Worm (Caenorhabditis elegans): ENCODE results near the gene B0284.3.

The B0284.3 gene

ce11 chrIII:4404339-4404836 is 24.8 kb upstream of the B0284.3 start, which contains the start of the genes R07E5.17 and snfc-5 (continued):
- TF ChIP-seq eor-1 (tag; optimal IDR thresholded peaks at IDR 0.05) (no peak), unc-62 (GFP tag; optimal IDR thresholded peaks at IDR 0.05) (no peak), nhr-237 (tag; optimal IDR thresholded peaks at IDR 0.05) (no peak), lin-39 (tag; optimal IDR thresholded peaks at IDR 0.05) (peak; percentile 23), snpc-4 (tag; optimal IDR thresholded peaks at IDR 0.05) (peak; percentile 2), fkh-10 (GFP tag; optimal IDR thresholded peaks at IDR 0.05) (no peak), ztf-11 (tag; optimal IDR thresholded peaks at IDR 0.05) (no peak), ceh-16 (tag; optimal IDR thresholded peaks at IDR 0.05) (no peak), tbx-2 (tag; optimal IDR thresholded peaks at IDR 0.05) (no peak), jun-1 (tag; optimal IDR thresholded peaks at IDR 0.05) (no peak)

ce11 chrIII:4401142-4401541 is 21.5 kb upstream of the B0284.3 start, which contains the start of gene R07E5.15:
TSS of gene R07E5.15 (plus strand) at chrIII:4401442.
- TF ChIP-seq ztf-4 (tag; optimal IDR thresholded peaks at IDR 0.05) (no peak), egl-5 (tag; optimal IDR thresholded peaks at IDR 0.05) (no peak), tbx-2 (tag; optimal IDR thresholded peaks at IDR 0.05) (no peak), nhr-76 (tag; optimal IDR thresholded peaks at IDR 0.05) (no peak), snpc-4 (tag; optimal IDR thresholded peaks at IDR 0.05) (no peak), nhr-237 (tag; optimal IDR thresholded peaks at IDR 0.05) (no peak), fos-1 (tag; optimal IDR thresholded peaks at IDR 0.05) (no peak), zag-1 (tag; optimal IDR thresholded peaks at IDR 0.05) (no peak)

- TF ChIP-seq ceh-28 (tag; optimal IDR thresholded peaks at IDR 0.05): peak; percentile 41
- TF ChIP-seq nhr-43 (tag; optimal IDR thresholded peaks at IDR 0.05; ENCODE audit: poor library complexity, severe bottlenecking): no peak
These were observed 18.8 kb upstream of the B0284.3 start, which contains the start of gene R07E5.6 for ce11 chrIII:4398463-4398862. TSS of gene R07E5.6 (plus strand) at chrIII:4398763.

ce11 chrIII:4397115-4397514 is 17.5 kb upstream of the B0284.3 start, which contains the start of gene R07E5.5:
TSS of gene R07E5.5 (plus strand) at chrIII:4397415.
- no peak for TF ChIP-seq nhr-28 (tag; optimal IDR thresholded peaks at IDR 0.05)

ce11 chrIII:4395857-4396256 is 16.2 kb upstream of the B0284.3 start:
- TF ChIP-seq zag-1 (tag; optimal IDR thresholded peaks at IDR 0.05) (no peak), nfya-1 (tag; optimal IDR thresholded peaks at IDR 0.05; ENCODE audit: insufficient read depth) (peak; percentile 96)

- no peak for TF ChIP-seq egl-5 (tag; optimal IDR thresholded peaks at IDR 0.05)
- no peak for TF ChIP-seq egl-27 (tag; optimal IDR thresholded peaks at IDR 0.05)
- no peak for TF ChIP-seq nhr-43 (tag; optimal IDR thresholded peaks at IDR 0.05; ENCODE audit: poor library complexity, severe bottlenecking)
- TF ChIP-seq skn-1 (tag; optimal IDR thresholded peaks at IDR 0.05): no peak
- TF ChIP-seq nhr-77 (tag; optimal IDR thresholded peaks at IDR 0.05): no peak
These were observed 14.9 kb upstream of the B0284.3 start, which contains the start of gene R07E5.4 for ce11 chrIII:4394496-4394895. TSS of gene R07E5.4 (plus strand) at chrIII:4394796.

ce11 chrIII:4391938-4392337 is 12.3 kb upstream of the B0284.3 start:
- TF ChIP-seq elt-1 (tag; optimal IDR thresholded peaks at IDR 0.05): peak; percentile 67
- TF ChIP-seq ceh-9 (tag; optimal IDR thresholded peaks at IDR 0.05): no peak

- TF ChIP-seq ama-1 (optimal IDR thresholded peaks at IDR 0.05): no peak
- peak; percentile 48 for TF ChIP-seq nhr-25 (tag; optimal IDR thresholded peaks at IDR 0.05)
- TF ChIP-seq nhr-237 (tag; optimal IDR thresholded peaks at IDR 0.05): no peak
- no peak for TF ChIP-seq snpc-4 (tag; optimal IDR thresholded peaks at IDR 0.05)
- TF ChIP-seq pha-4 (tag; optimal IDR thresholded peaks at IDR 0.05): no peak
- no peak for TF ChIP-seq ZK546.5 (tag; optimal IDR thresholded peaks at IDR 0.05)
- no peak for TF ChIP-seq unc-62 (GFP tag; optimal IDR thresholded peaks at IDR 0.05)
These were observed 11.7 kb upstream of the B0284.3 start for ce11 chrIII:4391319-4391718.
